Fruit fly (Drosophila melanogaster) whole organism, pupa: Measurements from ENCODE around the gene betaCOP.
A peak's percentile ranks its signal among the peaks of the same experiment; 100 is the strongest.

Experiments
- CG10348 ChIP-seq: fragments of 200-800 bp; sonication (Bioruptor generic); IDR thresholded peaks from 2 replicates; pipeline ENCODE4 v1.3.6; 2022; ENCODE audit warnings: missing biosample characterization, missing genetic modification characterization
- CG12605 ChIP-seq: fragments of 200-800 bp; sonication (Bioruptor generic); IDR thresholded peaks from 2 replicates; pipeline ENCODE4 v1.3.6; 2022; ENCODE audit warnings: missing biosample characterization, missing genetic modification characterization
- CG13204 ChIP-seq: fragments of 200-800 bp; sonication (Bioruptor generic); optimal IDR thresholded peaks from 2 replicates; lab custom pipeline; 2018; ENCODE audit warnings: missing biosample characterization, mild to moderate bottlenecking, missing genetic modification characterization, moderate library complexity
- CG14655 ChIP-seq: fragments of 200-800 bp; sonication (Bioruptor generic); optimal IDR thresholded peaks from 3 replicates; lab custom pipeline; 2017; ENCODE audit warnings: mild to moderate bottlenecking, missing biosample characterization, missing genetic modification reagents, missing genetic modification characterization
- CG15710 ChIP-seq: fragments of 200-800 bp; sonication (Bioruptor generic); optimal IDR thresholded peaks from 2 replicates; lab custom pipeline; 2018; ENCODE audit warnings: missing biosample characterization, mild to moderate bottlenecking, missing genetic modification characterization, moderate library complexity
- CG17806 ChIP-seq: fragments of 200-800 bp; sonication (Bioruptor generic); optimal IDR thresholded peaks from 2 replicates; lab custom pipeline; 2018; ENCODE audit warnings: missing biosample characterization, mild to moderate bottlenecking, missing genetic modification characterization, moderate library complexity
- CG32121 ChIP-seq: fragments of 200-800 bp; sonication (Bioruptor generic); IDR thresholded peaks from 2 replicates; pipeline ENCODE4 v1.3.6; 2022; ENCODE audit warnings: missing biosample characterization, missing genetic modification characterization
- CG34367 ChIP-seq: fragments of 200-800 bp; sonication (Bioruptor generic); optimal IDR thresholded peaks from 2 replicates; lab custom pipeline; 2018; ENCODE audit warnings: missing biosample characterization, mild to moderate bottlenecking, missing genetic modification characterization
- CG4496 ChIP-seq: fragments of 200-800 bp; sonication (Bioruptor generic); IDR thresholded peaks from 3 replicates; pipeline ENCODE4 v1.3.6; 2022; ENCODE audit warnings: missing biosample characterization, missing genetic modification characterization
- CG8159 ChIP-seq: fragments of 200-800 bp; sonication (Bioruptor generic); optimal IDR thresholded peaks from 3 replicates; lab custom pipeline; 2018; ENCODE audit warnings: missing biosample characterization, mild to moderate bottlenecking, missing genetic modification characterization, moderate library complexity
- CG8301 ChIP-seq: fragments of 200-800 bp; sonication (Bioruptor generic); optimal IDR thresholded peaks from 2 replicates; lab custom pipeline; 2018; ENCODE audit warnings: missing biosample characterization, mild to moderate bottlenecking, missing genetic modification characterization
- CG9948 ChIP-seq: fragments of 200-800 bp; sonication (Bioruptor generic); optimal IDR thresholded peaks from 2 replicates; lab custom pipeline; 2018; ENCODE audit warnings: missing biosample characterization, mild to moderate bottlenecking, missing genetic modification characterization, moderate library complexity
- D1 ChIP-seq: fragments of 200-800 bp; sonication (Bioruptor generic); optimal IDR thresholded peaks from 2 replicates; lab custom pipeline; 2018; ENCODE audit warnings: missing biosample characterization, mild to moderate bottlenecking, missing genetic modification characterization, moderate library complexity
- EcR ChIP-seq: fragments of 200-800 bp; sonication (Bioruptor generic); optimal IDR thresholded peaks from 3 replicates; lab custom pipeline; 2019; ENCODE audit warnings: missing biosample characterization, missing genetic modification characterization, mild to moderate bottlenecking, moderate library complexity, missing genetic modification reagents
- Ets98B ChIP-seq: fragments of 200-800 bp; sonication (Bioruptor generic); IDR thresholded peaks from 2 replicates; pipeline ENCODE4 v1.3.6; 2022; ENCODE audit warnings: missing biosample characterization, missing genetic modification characterization
- Pif1A ChIP-seq: fragments of 200-800 bp; sonication (Bioruptor generic); optimal IDR thresholded peaks from 3 replicates; lab custom pipeline; 2016; ENCODE audit warnings: missing biosample characterization, missing genetic modification characterization
- Pif1B ChIP-seq: fragments of 200-800 bp; sonication (Bioruptor generic); optimal IDR thresholded peaks from 3 replicates; lab custom pipeline; 2016; ENCODE audit warnings: missing biosample characterization, missing genetic modification characterization
- Snoo ChIP-seq: fragments of 200-800 bp; sonication (Bioruptor generic); optimal IDR thresholded peaks from 3 replicates; lab custom pipeline; 2017; ENCODE audit warnings: missing biosample characterization, mild to moderate bottlenecking, missing genetic modification characterization, inconsistent platforms
- fd96Ca ChIP-seq: fragments of 200-800 bp; sonication (Bioruptor generic); IDR thresholded peaks from 3 replicates; pipeline ENCODE4 v1.3.6; 2022; ENCODE audit warnings: missing biosample characterization, missing genetic modification characterization
- gl ChIP-seq: fragments of 200-800 bp; sonication (Bioruptor generic); optimal IDR thresholded peaks from 2 replicates; lab custom pipeline; 2018; ENCODE audit warnings: missing biosample characterization, mild to moderate bottlenecking, missing genetic modification characterization
- rn ChIP-seq: fragments of 200-800 bp; sonication (Bioruptor generic); IDR thresholded peaks from 2 replicates; pipeline ENCODE4 v1.3.6; 2022; ENCODE audit warnings: missing biosample characterization, missing genetic modification characterization

The betaCOP gene

DNA sequence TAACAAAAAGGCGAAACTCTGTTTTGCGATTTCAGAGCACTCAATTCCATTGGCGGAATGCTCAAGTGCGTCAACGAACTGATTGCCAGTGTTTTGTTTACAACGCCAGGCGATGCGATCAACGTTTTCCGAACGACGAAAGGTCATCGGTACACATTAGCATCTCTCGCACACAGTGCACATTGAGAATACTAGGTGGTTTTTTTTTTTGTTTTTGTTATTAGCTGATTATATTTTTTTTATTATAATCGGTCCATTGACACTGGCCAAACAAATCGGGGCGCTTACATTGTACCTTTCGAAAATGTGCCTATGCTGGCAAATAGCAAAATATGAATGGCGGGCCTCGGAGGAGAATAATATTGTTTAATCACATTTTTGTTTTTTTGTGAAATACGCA is 10.1 kb upstream of the betaCOP start:
- TF ChIP-seq Pif1A (GFP tag; lab: Kevin White, UChicago) (no peak), EcR (GFP tag; lab: Kevin White, UChicago) (peak; percentile 75)

DNA sequence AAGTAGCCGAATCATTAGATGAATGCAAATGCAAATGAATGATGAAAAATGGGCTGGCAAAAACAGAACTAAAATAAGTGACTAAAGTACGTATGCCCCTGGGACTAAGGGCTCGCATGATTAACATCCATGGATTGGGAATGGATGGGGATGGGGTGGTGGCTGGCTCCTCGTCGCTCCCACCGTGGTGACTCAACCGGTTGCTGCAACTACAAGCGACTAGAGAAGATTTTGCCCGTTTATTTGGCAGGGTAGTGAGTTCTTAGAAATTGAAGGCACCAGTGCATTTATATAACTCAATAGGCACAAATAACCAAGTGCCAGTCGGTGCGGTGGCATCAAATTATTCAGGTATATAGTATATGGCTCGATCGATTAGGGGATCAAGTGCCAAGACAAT is 1.7 kb upstream of the betaCOP start, which contains the start of gene Tsf1:
Gene Tsf1 (plus strand): TSS at position 301 of the 400 bp plus-strand sequence.
- TF ChIP-seq CG15710 (tag; lab: Kevin White, UChicago) (no peak), CG12605 (no peak), CG34367 (tag; lab: Kevin White, UChicago) (no peak), Ets98B (GFP tag; lab: Robert Waterston, UW) (no peak), gl (no peak), CG17806 (no peak), CG9948 (tag; lab: Kevin White, UChicago) (no peak), Pif1A (GFP tag; lab: Kevin White, UChicago) (no peak), CG14655 (GFP tag; lab: Kevin White, UChicago) (no peak), fd96Ca (GFP tag; lab: Robert Waterston, UW) (no peak), EcR (GFP tag; lab: Kevin White, UChicago) (no peak), Pif1B (GFP tag; lab: Kevin White, UChicago) (no peak), rn (GFP tag; lab: Robert Waterston, UW) (no peak), CG10348 (GFP tag; lab: Robert Waterston, UW) (no peak), D1 (tag; lab: Kevin White, UChicago) (no peak)

DNA sequence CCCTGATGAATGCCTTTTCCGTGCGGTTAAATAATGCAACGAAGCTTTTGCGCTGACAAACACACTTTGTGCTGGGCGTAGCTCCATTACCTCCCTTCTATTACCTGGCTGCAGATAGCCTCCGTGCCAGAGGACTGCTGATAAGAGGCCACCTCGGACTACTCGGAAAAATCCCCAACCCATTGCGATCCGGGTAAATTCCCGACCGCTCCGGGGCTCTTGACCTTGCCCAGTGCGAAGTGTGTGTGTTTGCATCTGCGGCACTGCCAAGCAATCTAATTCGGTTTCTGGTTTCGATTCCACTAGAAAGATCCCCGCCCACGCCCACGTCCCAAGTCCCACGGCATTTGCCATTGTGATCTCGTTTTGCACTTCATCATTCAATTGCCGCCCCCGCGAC is 759 bp upstream of the betaCOP start:
- TF ChIP-seq EcR (GFP tag; lab: Kevin White, UChicago): peak; percentile 57
- TF ChIP-seq CG4496: peak; percentile 60; the same call in 2 of the 3 replicates
- TF ChIP-seq Ets98B (GFP tag; lab: Robert Waterston, UW): no peak

DNA sequence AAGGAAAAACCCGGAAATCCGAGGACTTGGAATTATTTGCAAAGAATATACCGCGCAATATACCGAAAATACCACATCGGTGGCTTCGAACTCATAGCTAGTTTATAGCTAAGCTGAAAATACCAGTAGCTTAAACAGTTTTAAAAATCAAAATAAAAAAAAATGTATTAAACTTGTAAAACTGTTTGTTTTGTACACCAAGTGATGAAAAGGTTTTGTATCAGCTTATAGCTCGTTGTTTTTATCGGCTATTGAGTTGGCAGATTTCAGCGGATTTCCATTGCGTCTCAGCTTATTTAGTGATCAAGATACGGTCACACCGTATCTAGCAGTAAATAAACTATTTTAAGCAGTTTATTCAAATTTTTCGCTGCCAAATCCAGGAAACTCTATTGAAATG is 5.3 kb downstream of the betaCOP start, which contains the start of the genes por and CG6179:
Gene por (minus strand): TSS at position 64 of the 400 bp plus-strand sequence.
Gene CG6179 (plus strand): TSS at position 292 of the 400 bp plus-strand sequence.
- no peak for TF ChIP-seq CG12605

DNA sequence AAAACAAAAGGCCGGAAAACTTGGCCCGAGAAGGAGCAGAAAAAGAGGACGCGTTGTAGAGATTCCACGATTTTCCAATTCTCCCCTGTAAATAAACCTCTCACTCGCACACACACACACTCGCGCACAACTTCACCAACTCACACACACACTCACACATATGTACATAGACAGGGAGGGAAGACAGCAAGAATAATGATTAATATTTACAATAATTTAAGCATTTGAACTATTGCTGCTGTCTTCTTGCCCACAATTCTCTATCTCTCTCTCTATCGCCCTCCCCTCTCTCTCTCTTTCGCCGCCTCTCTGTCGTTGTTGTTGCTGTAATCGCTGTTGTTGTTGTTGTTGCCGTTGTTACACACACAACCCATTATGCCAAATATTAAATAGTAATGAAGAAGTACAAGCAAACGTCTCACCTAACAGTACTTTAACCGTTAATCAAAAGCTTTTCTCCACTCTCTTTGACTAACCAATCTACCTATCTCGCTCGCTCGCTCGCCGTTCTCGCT is 10.6 kb downstream of the betaCOP start:
- TF ChIP-seq CG32121 (no peak), gl (no peak), CG34367 (tag; lab: Kevin White, UChicago) (no peak)

DNA sequence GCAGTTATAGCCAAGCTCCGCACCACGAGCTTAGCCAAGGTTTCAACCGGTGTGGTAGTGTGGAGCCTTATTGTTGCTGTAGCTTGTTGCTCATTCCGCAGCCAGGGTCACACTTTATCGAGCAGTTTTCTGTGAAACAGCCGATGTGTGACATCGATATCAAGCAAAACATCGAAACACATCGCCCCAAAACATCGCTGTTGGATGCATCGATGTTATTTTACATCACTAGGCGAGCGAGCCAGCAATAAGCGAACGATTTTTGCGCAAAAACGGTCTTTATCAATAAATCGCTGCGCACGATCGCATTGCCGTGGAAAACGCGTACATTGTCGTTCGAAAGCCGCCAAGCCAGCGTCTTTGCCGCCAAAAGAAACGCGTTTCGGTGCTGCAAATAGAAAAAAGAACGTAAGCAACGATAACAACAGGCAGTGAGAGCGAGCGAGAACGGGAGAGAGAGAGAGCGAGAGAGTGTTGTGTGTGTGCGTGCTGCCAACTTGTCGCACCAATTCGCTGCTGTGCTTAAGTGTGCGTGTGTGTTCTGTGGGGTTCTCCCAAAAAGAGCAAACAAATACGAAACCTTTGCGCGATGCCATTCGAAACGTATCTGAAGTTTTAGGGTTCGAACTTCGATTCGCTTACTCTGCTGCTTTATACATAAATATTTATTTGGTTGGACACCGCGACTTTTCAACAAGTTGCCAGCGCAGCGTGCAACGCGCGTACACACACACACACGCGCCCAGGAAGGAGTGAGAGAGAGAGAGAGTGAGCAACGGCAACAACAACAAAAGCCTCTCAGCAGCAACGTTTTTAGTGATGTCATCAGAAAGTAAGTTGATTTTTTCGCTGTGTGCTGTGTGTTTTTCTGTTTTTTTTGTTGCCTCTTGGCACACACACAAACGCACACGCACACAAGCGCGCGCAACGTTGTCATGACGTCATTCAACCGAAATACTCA is 14.0 kb downstream of the betaCOP start:
- TF ChIP-seq CG13204 (GFP tag; lab: Kevin White, UChicago): peak; percentile 89
- peak; percentile 77 for TF ChIP-seq CG8301
- TF ChIP-seq CG17806: peak; percentile 56
- no peak for TF ChIP-seq D1 (tag; lab: Kevin White, UChicago)
- TF ChIP-seq Ets98B (GFP tag; lab: Robert Waterston, UW): peak; percentile 89
- TF ChIP-seq CG14655 (GFP tag; lab: Kevin White, UChicago): no peak
- TF ChIP-seq EcR (GFP tag; lab: Kevin White, UChicago): peak; percentile 16
- TF ChIP-seq CG8159 (tag; lab: Kevin White, UChicago): peak; percentile 67
- TF ChIP-seq CG34367 (tag; lab: Kevin White, UChicago): peak; percentile 79
- no peak for TF ChIP-seq CG10348 (GFP tag; lab: Robert Waterston, UW)
- peak; percentile 60 for TF ChIP-seq CG9948 (tag; lab: Kevin White, UChicago)
- peak; percentile 96 for TF ChIP-seq CG12605
- TF ChIP-seq fd96Ca (GFP tag; lab: Robert Waterston, UW): peak; percentile 76; the same call in 2 of the 3 replicates
- TF ChIP-seq rn (GFP tag; lab: Robert Waterston, UW): peak; percentile 62; the same call in 1 of the 2 replicates
- peak; percentile 74 for TF ChIP-seq Snoo (tag; lab: Kevin White, UChicago)
- TF ChIP-seq CG4496: peak; percentile 93
- peak; percentile 77 for TF ChIP-seq Pif1B (GFP tag; lab: Kevin White, UChicago)
- peak; percentile 96 for TF ChIP-seq gl
- TF ChIP-seq Pif1A (GFP tag; lab: Kevin White, UChicago): no peak
- peak; percentile 69 for TF ChIP-seq CG15710 (tag; lab: Kevin White, UChicago)
- peak; percentile 86 for TF ChIP-seq CG32121

DNA sequence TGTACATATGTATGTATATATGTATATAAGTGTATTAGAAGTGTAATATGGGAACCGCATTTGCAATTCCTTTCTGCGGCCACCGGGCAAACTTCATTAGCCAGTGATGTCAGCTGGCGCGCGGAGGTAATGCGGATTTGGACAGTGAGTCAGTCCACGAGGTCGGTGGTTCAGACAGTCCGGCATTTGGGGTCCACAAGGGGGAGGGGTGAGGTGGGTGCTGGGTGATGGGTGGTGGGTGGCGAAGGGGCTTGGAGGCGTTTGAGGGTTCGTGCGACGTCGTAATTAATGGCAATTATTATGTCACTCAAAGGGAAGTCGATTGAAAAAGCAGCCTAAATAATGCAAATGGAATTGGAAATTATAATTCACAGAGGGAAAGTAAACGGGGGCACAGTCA is 15.3 kb downstream of the betaCOP start:
- TF ChIP-seq CG34367 (tag; lab: Kevin White, UChicago) (no peak), CG32121 (no peak), EcR (GFP tag; lab: Kevin White, UChicago) (no peak), rn (GFP tag; lab: Robert Waterston, UW) (no peak), Pif1B (GFP tag; lab: Kevin White, UChicago) (no peak), fd96Ca (GFP tag; lab: Robert Waterston, UW) (no peak), CG10348 (GFP tag; lab: Robert Waterston, UW) (no peak), CG17806 (no peak), CG8301 (no peak), D1 (tag; lab: Kevin White, UChicago) (no peak)
